Fruit fly (Drosophila melanogaster) whole organism, embryonic: ENCODE measurements around the gene dally.

ENCODE experiments used
- Aef1 ChIP-seq: fragments of 200-800 bp; sonication (Bioruptor generic); IDR thresholded peaks from 3 replicates; pipeline ENCODE4 v1.3.6; 2022; ENCODE audit warnings: missing biosample characterization, missing genetic modification characterization
- Atf6 ChIP-seq: fragments of 200-800 bp; sonication (Bioruptor generic); IDR thresholded peaks from 2 replicates; pipeline ENCODE4 v1.3.6; 2022; ENCODE audit warnings: missing biosample characterization, missing genetic modification characterization
- B-H1 ChIP-seq: fragments of 200-800 bp; sonication (Bioruptor generic); IDR thresholded peaks from 3 replicates; pipeline ENCODE4 v1.3.6; 2022; ENCODE audit warnings: missing biosample characterization, missing genetic modification characterization
- CG11456 ChIP-seq: fragments of 200-800 bp; sonication (Bioruptor generic); IDR thresholded peaks from 3 replicates; pipeline ENCODE4 v1.3.6; 2022; ENCODE audit warnings: missing biosample characterization, missing genetic modification characterization
- CG11695 ChIP-seq: fragments of 200-800 bp; sonication (Bioruptor generic); IDR thresholded peaks from 3 replicates; pipeline ENCODE4 v1.3.6; 2022; ENCODE audit warnings: missing biosample characterization, missing genetic modification characterization
- CG12299 ChIP-seq: fragments of 200-800 bp; sonication (Bioruptor generic); optimal IDR thresholded peaks from 2 replicates; lab custom pipeline; 2018; ENCODE audit warnings: missing biosample characterization, mild to moderate bottlenecking, missing genetic modification characterization
- CG13624 ChIP-seq: fragments of 200-800 bp; sonication (Bioruptor generic); optimal IDR thresholded peaks from 2 replicates; lab custom pipeline; 2016; ENCODE audit warnings: missing biosample characterization, missing genetic modification characterization
- CG15073 ChIP-seq: fragments of 200-800 bp; sonication (Bioruptor generic); optimal IDR thresholded peaks from 2 replicates; lab custom pipeline; 2016; ENCODE audit warnings: missing biosample characterization, missing genetic modification characterization
- CG15269 ChIP-seq: fragments of 200-800 bp; sonication (Bioruptor generic); optimal IDR thresholded peaks from 2 replicates; lab custom pipeline; 2018; ENCODE audit warnings: missing biosample characterization, mild to moderate bottlenecking, missing genetic modification characterization, moderate library complexity
- CG2712 ChIP-seq: fragments of 200-800 bp; optimal IDR thresholded peaks from 3 replicates; lab custom pipeline; 2019; ENCODE audit warnings: missing biosample characterization, mild to moderate bottlenecking, missing genetic modification characterization, moderate library complexity
- CG33557 ChIP-seq: fragments of 200-800 bp; sonication (Bioruptor generic); optimal IDR thresholded peaks from 2 replicates; lab custom pipeline; 2019; ENCODE audit warnings: missing biosample characterization, mild to moderate bottlenecking, missing genetic modification characterization, moderate library complexity
- CG34224 ChIP-seq: fragments of 200-800 bp; sonication (Bioruptor generic); IDR thresholded peaks from 3 replicates; pipeline ENCODE4 v1.3.6; 2022; ENCODE audit warnings: missing biosample characterization, missing genetic modification characterization; ENCODE audit not compliant: partially characterized antibody
- CG3847 ChIP-seq: fragments of 200-800 bp; sonication (Bioruptor generic); IDR thresholded peaks from 2 replicates; pipeline ENCODE4 v1.3.6; 2022; ENCODE audit warnings: missing biosample characterization, missing genetic modification characterization
- CG6272 ChIP-seq: fragments of 200-800 bp; sonication (Bioruptor generic); IDR thresholded peaks from 2 replicates; pipeline ENCODE4 v1.3.6; 2022; ENCODE audit warnings: missing biosample characterization, missing genetic modification characterization
- CG7556 ChIP-seq: fragments of 200-800 bp; sonication (Bioruptor generic); optimal IDR thresholded peaks from 2 replicates; lab custom pipeline; 2017; ENCODE audit warnings: missing biosample characterization, mild to moderate bottlenecking, missing genetic modification characterization
- CG8290 ChIP-seq, 3 experiments: fragments of 200-800 bp; sonication (Bioruptor generic); optimal IDR thresholded peaks; 2 replicates each; lab custom pipeline; 2016 to 2019; ENCODE audit warnings: missing biosample characterization in 3 of 3, missing genetic modification characterization in 3 of 3, mild to moderate bottlenecking in 2 of 3, moderate library complexity in 1 of 3
- CG8478 ChIP-seq: fragments of >200 bp; optimal IDR thresholded peaks from 2 replicates; lab custom pipeline; 2018
- CG9817 ChIP-seq: fragments of 200-800 bp; sonication (Bioruptor generic); optimal IDR thresholded peaks from 2 replicates; lab custom pipeline; 2018; ENCODE audit warnings: missing biosample characterization, mild to moderate bottlenecking, missing genetic modification characterization, moderate library complexity
- CG9932 ChIP-seq: fragments of 200-800 bp; sonication (Bioruptor generic); IDR thresholded peaks from 2 replicates; pipeline ENCODE4 v1.3.6; 2022; ENCODE audit warnings: missing biosample characterization, missing genetic modification characterization
- E2f2 ChIP-seq: fragments of 200-800 bp; sonication (Bioruptor generic); IDR thresholded peaks from 2 replicates; pipeline ENCODE4 v1.3.6; 2022; ENCODE audit warnings: missing biosample characterization, missing genetic modification characterization
- Ets65A ChIP-seq: fragments of 200-800 bp; sonication (Bioruptor generic); peaks from one replicate; lab custom pipeline; 2016; ENCODE audit warnings: missing biosample characterization, missing genetic modification characterization
- Fer3 ChIP-seq: fragments of 200-800 bp; sonication (Bioruptor generic); optimal IDR thresholded peaks from 2 replicates; lab custom pipeline; 2018; ENCODE audit warnings: missing biosample characterization, mild to moderate bottlenecking, missing genetic modification characterization, moderate library complexity
- H2.0 ChIP-seq: fragments of 200-800 bp; sonication (Bioruptor generic); IDR thresholded peaks from 2 replicates; pipeline ENCODE4 v1.3.6; 2022; ENCODE audit warnings: missing biosample characterization, missing genetic modification characterization
- HHEX ChIP-seq: fragments of 200-800 bp; sonication (Bioruptor generic); optimal IDR thresholded peaks from 3 replicates; lab custom pipeline; 2017; ENCODE audit warnings: missing biosample characterization, mild to moderate bottlenecking, missing genetic modification characterization, missing genetic modification reagents
- Hmr ChIP-seq: fragments of 200-800 bp; sonication (Bioruptor generic); optimal IDR thresholded peaks from 3 replicates; lab custom pipeline; 2017; ENCODE audit warnings: mild to moderate bottlenecking, missing biosample characterization, missing genetic modification reagents, missing genetic modification characterization
- Hr39 ChIP-seq: fragments of >200 bp; optimal IDR thresholded peaks from 2 replicates; lab custom pipeline; 2017
- Oli ChIP-seq: fragments of 200-800 bp; sonication (Bioruptor generic); optimal IDR thresholded peaks from 2 replicates; lab custom pipeline; 2018; ENCODE audit warnings: missing biosample characterization, mild to moderate bottlenecking, missing genetic modification characterization, moderate library complexity
- Poxn ChIP-seq: fragments of 200-800 bp; sonication (Bioruptor generic); IDR thresholded peaks from 2 replicates; pipeline ENCODE4 v1.3.6; 2022; ENCODE audit warnings: missing biosample characterization, missing genetic modification characterization
- Ptx1 ChIP-seq: fragments of 200-800 bp; sonication (Bioruptor generic); IDR thresholded peaks from 2 replicates; pipeline ENCODE4 v1.3.6; 2022; ENCODE audit warnings: missing biosample characterization, missing genetic modification characterization
- Rx ChIP-seq: fragments of 200-800 bp; sonication (Bioruptor generic); IDR thresholded peaks from 2 replicates; pipeline ENCODE4 v1.3.6; 2022; ENCODE audit warnings: missing biosample characterization, missing genetic modification characterization
- Tbp ChIP-seq: fragments of >200 bp; optimal IDR thresholded peaks from 2 replicates; lab custom pipeline; 2018; ENCODE audit warnings: missing biosample characterization, missing genetic modification characterization
- Trl ChIP-seq, 3 experiments: fragments of >200 bp in 2 of 3; fragments of 200-800 bp in 1 of 3; sonication (Bioruptor generic) in 1 of 3; optimal IDR thresholded peaks; 2 replicates in 1 of 3; 3 replicates in 2 of 3; lab custom pipeline; 2016 to 2017; ENCODE audit warnings: missing biosample characterization in 1 of 3, missing genetic modification characterization in 1 of 3
- bsh ChIP-seq, 2 experiments: fragments of 200-800 bp; sonication (Bioruptor generic); optimal IDR thresholded peaks; 2 replicates each; lab custom pipeline; 2017 to 2018; ENCODE audit warnings: mild to moderate bottlenecking in 2 of 2, missing biosample characterization in 2 of 2, missing genetic modification characterization in 2 of 2, moderate library complexity in 1 of 2
- cad ChIP-seq: fragments of >200 bp; optimal IDR thresholded peaks from 2 replicates; lab custom pipeline; 2017; ENCODE audit warnings: missing biosample characterization, missing genetic modification characterization
- cg ChIP-seq: fragments of 200-800 bp; sonication (Bioruptor generic); optimal IDR thresholded peaks from 3 replicates; lab custom pipeline; 2019; ENCODE audit warnings: missing biosample characterization, mild to moderate bottlenecking, missing genetic modification characterization, moderate library complexity
- crp ChIP-seq, 2 experiments: fragments of 200-800 bp; sonication (Bioruptor generic); optimal IDR thresholded peaks; 2 replicates in 1 of 2; 3 replicates in 1 of 2; lab custom pipeline; 2017; ENCODE audit warnings: missing biosample characterization in 2 of 2, missing genetic modification characterization in 2 of 2, mild to moderate bottlenecking in 1 of 2, moderate library complexity in 1 of 2
- esg ChIP-seq: fragments of 200-800 bp; sonication (Bioruptor generic); conservative IDR thresholded peaks from 2 replicates; pipeline ENCODE4 v1.3.6; 2022; ENCODE audit warnings: missing biosample characterization, missing genetic modification characterization
- gcm2 ChIP-seq: fragments of 200-800 bp; sonication (Bioruptor generic); optimal IDR thresholded peaks from 2 replicates; lab custom pipeline; 2016; ENCODE audit warnings: missing biosample characterization, missing genetic modification characterization
- grau ChIP-seq: fragments of 200-800 bp; optimal IDR thresholded peaks from 3 replicates; lab custom pipeline; 2019; ENCODE audit warnings: missing biosample characterization, mild to moderate bottlenecking, missing genetic modification characterization, moderate library complexity
- mam ChIP-seq: fragments of 200-800 bp; sonication (Bioruptor generic); optimal IDR thresholded peaks from 3 replicates; lab custom pipeline; 2016; ENCODE audit warnings: missing biosample characterization, missing genetic modification characterization
- pb ChIP-seq: fragments of 200-800 bp; sonication (Bioruptor generic); optimal IDR thresholded peaks from 3 replicates; lab custom pipeline; 2016; ENCODE audit warnings: missing biosample characterization, missing genetic modification characterization
- psq ChIP-seq: fragments of 200-800 bp; sonication (Bioruptor generic); optimal IDR thresholded peaks from 2 replicates; lab custom pipeline; 2017; ENCODE audit warnings: missing biosample characterization, missing genetic modification characterization
- rib ChIP-seq: fragments of 200-800 bp; sonication (Bioruptor generic); IDR thresholded peaks from 2 replicates; pipeline ENCODE4 v1.3.6; 2022; ENCODE audit warnings: missing biosample characterization, missing genetic modification characterization
- seq ChIP-seq: fragments of 200-800 bp; sonication (Bioruptor generic); IDR thresholded peaks from 2 replicates; pipeline ENCODE4 v1.3.6; 2022; ENCODE audit warnings: missing biosample characterization, missing genetic modification characterization
- sim ChIP-seq: fragments of 200-800 bp; sonication (Bioruptor generic); IDR thresholded peaks from 2 replicates; pipeline ENCODE4 v1.3.6; 2022; ENCODE audit warnings: missing biosample characterization, missing genetic modification characterization
- so ChIP-seq: fragments of 200-800 bp; sonication (Bioruptor generic); IDR thresholded peaks from 3 replicates; pipeline ENCODE4 v1.3.6; 2022; ENCODE audit warnings: missing biosample characterization, missing genetic modification characterization
- sob ChIP-seq: fragments of 200-800 bp; sonication (Bioruptor generic); IDR thresholded peaks from 2 replicates; pipeline ENCODE4 v1.3.6; 2022; ENCODE audit warnings: missing biosample characterization, missing genetic modification characterization
- ttk ChIP-seq: fragments of 200-800 bp; sonication (Bioruptor generic); IDR thresholded peaks from 2 replicates; pipeline ENCODE4 v2.1.2; 2022; ENCODE audit warnings: missing biosample characterization, missing genetic modification characterization
- unpg ChIP-seq: fragments of 200-800 bp; sonication (Bioruptor generic); optimal IDR thresholded peaks from 3 replicates; lab custom pipeline; 2018; ENCODE audit warnings: missing biosample characterization, mild to moderate bottlenecking, missing genetic modification characterization, moderate library complexity
- zfh2 ChIP-seq: fragments of 200-800 bp; sonication (Bioruptor generic); optimal IDR thresholded peaks from 2 replicates; lab custom pipeline; 2016; ENCODE audit warnings: missing biosample characterization, missing genetic modification characterization

dally gene

dm6 chr3L:8852907-8853306 is 25.6 kb downstream of the dally start (continued):
- TF ChIP-seq so (GFP tag; lab: Robert Waterston, UW) (peak; percentile 60; the same call in 1 of the 3 replicates), psq (GFP tag; lab: Kevin White, UChicago) (peak; percentile 14), esg (GFP tag; lab: Robert Waterston, UW) (0 out of 2 replicates have a peak, but pooled peaks have one; percentile 19), CG11456 (GFP tag; lab: Robert Waterston, UW) (peak; percentile 75; the same call in 2 of the 3 replicates), cad (GFP tag; lab: Kevin White, UChicago) (no peak), Hr39 (no peak), pb (GFP tag; lab: Kevin White, UChicago) (peak; percentile 1), CG7556 (GFP tag; lab: Kevin White, UChicago) (peak; percentile 17), CG15269 (tag; lab: Kevin White, UChicago) (peak; percentile 43), CG3847 (GFP tag; lab: Robert Waterston, UW) (peak; percentile 24; the same call in 1 of the 2 replicates), CG8290 (GFP tag; optimal IDR thresholded peaks at IDR 0.05; lab: Kevin White, UChicago) (no peak), CG8290 (tag; optimal IDR thresholded peaks at IDR 0.05; lab: Kevin White, UChicago) (peak in 1 of 2 experiments; percentile 74), zfh2 (GFP tag; lab: Kevin White, UChicago) (peak; percentile 16), CG8478 (lab: Kevin White, UChicago) (no peak), sob (0 out of 2 replicates have a peak, but pooled peaks have one; percentile 18), E2f2 (GFP tag; lab: Robert Waterston, UW) (0 out of 2 replicates have a peak, but pooled peaks have one; percentile 25), Rx (GFP tag; lab: Robert Waterston, UW) (0 out of 2 replicates have a peak, but pooled peaks have one; percentile 30), cg (no peak), CG9817 (tag; lab: Kevin White, UChicago) (peak; percentile 27), Poxn (GFP tag; lab: Robert Waterston, UW) (no peak), CG33557 (GFP tag; lab: Kevin White, UChicago) (no peak), Trl (optimal IDR thresholded peaks at IDR 0.05; lab: Kevin White, UChicago) (no peak), Trl (GFP tag; optimal IDR thresholded peaks at IDR 0.05; lab: Kevin White, UChicago) (peak; percentile 12), grau (tag; lab: Kevin White, UChicago) (peak; percentile 45), Tbp (GFP tag; lab: Kevin White, UChicago) (no peak), CG13624 (GFP tag; lab: Kevin White, UChicago) (peak; percentile 15), Ptx1 (GFP tag; lab: Robert Waterston, UW) (0 out of 2 replicates have a peak, but pooled peaks have one; percentile 33), ttk (peak; percentile 31; the same call in 1 of the 2 replicates), CG11695 (GFP tag; lab: Robert Waterston, UW) (peak; percentile 33; the same call in 1 of the 3 replicates), B-H1 (GFP tag; lab: Robert Waterston, UW) (peak; percentile 33; the same call in 2 of the 3 replicates), rib (GFP tag; lab: Robert Waterston, UW) (0 out of 2 replicates have a peak, but pooled peaks have one; percentile 31), Ets65A (GFP tag; lab: Kevin White, UChicago) (peak; percentile 96), mam (GFP tag; lab: Kevin White, UChicago) (peak; percentile 38), CG34224 (GFP tag; lab: Robert Waterston, UW) (no peak), unpg (GFP tag; lab: Kevin White, UChicago) (peak; percentile 18), Fer3 (tag; lab: Kevin White, UChicago) (peak; percentile 6), HHEX (GFP tag; lab: Kevin White, UChicago) (no peak), CG15073 (no peak), CG6272 (GFP tag; lab: Robert Waterston, UW) (0 out of 2 replicates have a peak, but pooled peaks have one; percentile 26), seq (GFP tag; lab: Robert Waterston, UW) (peak; percentile 70), CG12299 (tag; lab: Kevin White, UChicago) (no peak), bsh (GFP tag; optimal IDR thresholded peaks at IDR 0.05; lab: Kevin White, UChicago) (peak in 1 of 2 experiments; percentile 2), crp (GFP tag; optimal IDR thresholded peaks at IDR 0.05; lab: Kevin White, UChicago) (no peak), CG9932 (peak; percentile 49), Hmr (peak; percentile 15), gcm2 (no peak), sim (GFP tag; lab: Robert Waterston, UW) (0 out of 2 replicates have a peak, but pooled peaks have one; percentile 10), Aef1 (peak; percentile 35), Oli (tag; lab: Kevin White, UChicago) (peak; percentile 10), CG2712 (tag; lab: Kevin White, UChicago) (peak; percentile 16), H2.0 (GFP tag; lab: Robert Waterston, UW) (peak; percentile 47; the same call in 1 of the 2 replicates), Atf6 (GFP tag; lab: Robert Waterston, UW) (peak; percentile 54)
